Worm (Caenorhabditis elegans) whole organism, mixed stage, embryonic: ENCODE data around the gene M110.10.

ENCODE experiments used
- elt-3 ChIP-seq: fragments of 150-350 bp; optimal IDR thresholded peaks from 2 replicates; lab custom pipeline; 2014; ENCODE audit warnings: missing biosample characterization, missing genetic modification characterization
- mls-2 ChIP-seq: sonication (generic microtip); optimal IDR thresholded peaks from 2 replicates; lab custom pipeline; 2016; ENCODE audit warnings: mild to moderate bottlenecking, missing genetic modification characterization, moderate library complexity, missing compliant biosample characterization
- nhr-28 ChIP-seq: fragments of 150-350 bp; optimal IDR thresholded peaks from 2 replicates; lab custom pipeline; 2014; ENCODE audit warnings: missing biosample characterization, missing genetic modification characterization
- nhr-76 ChIP-seq: sonication (generic microtip); optimal IDR thresholded peaks from 2 replicates; lab custom pipeline; 2017; ENCODE audit warnings: missing biosample characterization, missing genetic modification characterization
- pha-4 ChIP-seq: fragments of 150-350 bp; optimal IDR thresholded peaks from 2 replicates; lab custom pipeline; 2018; ENCODE audit warnings: missing biosample characterization, missing genetic modification reagents, missing genetic modification characterization
- sptf-1 ChIP-seq: sonication (generic microtip); optimal IDR thresholded peaks from 2 replicates; lab custom pipeline; 2017; ENCODE audit warnings: mild to moderate bottlenecking, missing genetic modification characterization, moderate library complexity, missing compliant biosample characterization
- tbx-8 ChIP-seq: fragments of 200-800 bp; sonication (Bioruptor generic); optimal IDR thresholded peaks from 2 replicates; lab custom pipeline; 2018; ENCODE audit warnings: mild to moderate bottlenecking, missing genetic modification characterization, moderate library complexity, missing compliant biosample characterization
- ztf-11 ChIP-seq: fragments of 150-350 bp; optimal IDR thresholded peaks from 2 replicates; lab custom pipeline; 2014; ENCODE audit warnings: missing biosample characterization, missing genetic modification characterization

ce11 chrII:8225347-8225746 lies 11.1 kb upstream of the M110.10 start:
- TF ChIP-seq nhr-28 (tag; lab: Kevin White, UChicago) (no peak), mls-2 (tag; lab: Kevin White, UChicago) (no peak), pha-4 (tag; lab: Kevin White, UChicago) (no peak), tbx-8 (GFP tag; lab: Kevin White, UChicago) (no peak), ztf-11 (tag; lab: Kevin White, UChicago) (no peak), sptf-1 (no peak), elt-3 (no peak), nhr-76 (tag; lab: Kevin White, UChicago) (no peak)
